Fruit fly (Drosophila melanogaster) whole organism, embryonic: ENCODE results near the gene CG9676.

Source experiments
- Antp ChIP-seq: fragments of 200-800 bp; sonication (Bioruptor generic); optimal IDR thresholded peaks from 3 replicates; lab custom pipeline; 2016; ENCODE audit warnings: missing biosample characterization, missing genetic modification characterization
- Awh ChIP-seq: fragments of 200-800 bp; sonication (Bioruptor generic); IDR thresholded peaks from 2 replicates; pipeline ENCODE4, ENCODE4 v1.3.6; 2022; ENCODE audit warnings: missing biosample characterization, missing genetic modification characterization
- BtbVII ChIP-seq: fragments of 200-800 bp; sonication (Bioruptor generic); optimal IDR thresholded peaks from 3 replicates; lab custom pipeline; 2017; ENCODE audit warnings: missing biosample characterization, mild to moderate bottlenecking, missing genetic modification characterization
- CG10209 ChIP-seq: fragments of 200-800 bp; sonication (Bioruptor generic); optimal IDR thresholded peaks from 3 replicates; lab custom pipeline; 2017; ENCODE audit warnings: missing biosample characterization, mild to moderate bottlenecking, missing genetic modification characterization, missing genetic modification reagents
- CG11560 ChIP-seq: fragments of 200-800 bp; sonication (Bioruptor generic); IDR thresholded peaks from 3 replicates; pipeline ENCODE4 v1.3.6; 2022; ENCODE audit warnings: missing biosample characterization, missing genetic modification characterization
- CG12769 ChIP-seq: fragments of 200-800 bp; sonication (Bioruptor generic); optimal IDR thresholded peaks from 2 replicates; lab custom pipeline; 2019; ENCODE audit warnings: missing biosample characterization, mild to moderate bottlenecking, missing genetic modification characterization, moderate library complexity
- CG13894 ChIP-seq: fragments of 200-800 bp; sonication (Bioruptor generic); optimal IDR thresholded peaks from 3 replicates; lab custom pipeline; 2018; ENCODE audit warnings: missing biosample characterization, mild to moderate bottlenecking, missing genetic modification characterization, moderate library complexity
- CG15479 ChIP-seq: fragments of 200-800 bp; sonication (Bioruptor generic); optimal IDR thresholded peaks from 3 replicates; lab custom pipeline; 2019; ENCODE audit warnings: missing biosample characterization, mild to moderate bottlenecking, missing genetic modification characterization, moderate library complexity
- CG15696 ChIP-seq: fragments of 200-800 bp; sonication (Bioruptor generic); optimal IDR thresholded peaks from 2 replicates; lab custom pipeline; 2019; ENCODE audit warnings: missing biosample characterization, mild to moderate bottlenecking, missing genetic modification characterization, moderate library complexity
- CG16863 ChIP-seq: fragments of 200-800 bp; sonication (Bioruptor generic); optimal IDR thresholded peaks from 3 replicates; lab custom pipeline; 2016; ENCODE audit warnings: missing biosample characterization, missing genetic modification characterization
- CG17568 ChIP-seq: fragments of 200-800 bp; sonication (Bioruptor generic); optimal IDR thresholded peaks from 2 replicates; lab custom pipeline; 2018; ENCODE audit warnings: missing biosample characterization, mild to moderate bottlenecking, missing genetic modification characterization, moderate library complexity
- CG2199 ChIP-seq: fragments of 200-800 bp; sonication (Bioruptor generic); IDR thresholded peaks from 3 replicates; pipeline ENCODE4 v1.3.6; 2022; ENCODE audit warnings: missing biosample characterization, missing genetic modification characterization
- CG30403 ChIP-seq: fragments of 200-800 bp; sonication (Bioruptor generic); optimal IDR thresholded peaks from 3 replicates; lab custom pipeline; 2016; ENCODE audit warnings: missing biosample characterization, missing genetic modification characterization
- CG32767 ChIP-seq: fragments of 200-800 bp; sonication (Bioruptor generic); IDR thresholded peaks from 2 replicates; pipeline ENCODE4 v1.3.6; 2022; ENCODE audit warnings: missing biosample characterization, missing genetic modification characterization
- CG33213 ChIP-seq: fragments of 200-800 bp; sonication (Bioruptor generic); optimal IDR thresholded peaks from 3 replicates; lab custom pipeline; 2016; ENCODE audit warnings: missing biosample characterization, missing genetic modification characterization
- CG8765 ChIP-seq: fragments of 200-800 bp; sonication (Bioruptor generic); IDR thresholded peaks from 2 replicates; pipeline ENCODE4 v1.3.6; 2022; ENCODE audit warnings: missing biosample characterization, missing genetic modification characterization
- CG9215 ChIP-seq: fragments of 200-800 bp; sonication (Bioruptor generic); IDR thresholded peaks from 2 replicates; pipeline ENCODE4 v1.3.6; 2022; ENCODE audit warnings: missing biosample characterization, missing genetic modification characterization
- CG9609 ChIP-seq: fragments of 200-800 bp; sonication (Bioruptor generic); optimal IDR thresholded peaks from 3 replicates; lab custom pipeline; 2016; ENCODE audit warnings: missing biosample characterization, missing genetic modification characterization
- CHES-1-like ChIP-seq: fragments of 200-800 bp; sonication (Bioruptor generic); optimal IDR thresholded peaks from 2 replicates; lab custom pipeline; 2016; ENCODE audit warnings: missing biosample characterization, missing genetic modification characterization
- Ets65A ChIP-seq: fragments of 200-800 bp; sonication (Bioruptor generic); peaks from one replicate; lab custom pipeline; 2016; ENCODE audit warnings: missing biosample characterization, missing genetic modification characterization
- Lpt ChIP-seq: fragments of >200 bp; optimal IDR thresholded peaks from 2 replicates; lab custom pipeline; 2018; ENCODE audit warnings: missing biosample characterization, missing genetic modification characterization
- Mrtf ChIP-seq: fragments of 200-800 bp; sonication (Bioruptor generic); IDR thresholded peaks from 3 replicates; pipeline ENCODE4 v1.3.6; 2022; ENCODE audit warnings: missing biosample characterization, missing genetic modification characterization
- NC2β ChIP-seq: fragments of 200-800 bp; sonication (Bioruptor generic); optimal IDR thresholded peaks from 2 replicates; lab custom pipeline; 2016; ENCODE audit warnings: missing biosample characterization, missing genetic modification characterization
- NK7.1 ChIP-seq: fragments of 200-800 bp; sonication (Bioruptor generic); optimal IDR thresholded peaks from 3 replicates; lab custom pipeline; 2016; ENCODE audit warnings: missing biosample characterization, missing genetic modification characterization
- Pdp1 ChIP-seq, 2 experiments: fragments of 200-800 bp; sonication (Bioruptor generic); optimal IDR thresholded peaks; 3 replicates each; lab custom pipeline; 2016; ENCODE audit warnings: missing biosample characterization in 2 of 2, missing genetic modification characterization in 2 of 2, mild to moderate bottlenecking in 1 of 2, moderate library complexity in 1 of 2
- Rfx ChIP-seq: fragments of 200-800 bp; sonication (Bioruptor generic); IDR thresholded peaks from 2 replicates; pipeline ENCODE4 v1.3.6; 2022; ENCODE audit warnings: missing biosample characterization, missing genetic modification characterization
- Sin3A ChIP-seq: fragments of >200 bp; optimal IDR thresholded peaks from 2 replicates; lab custom pipeline; 2018
- Usf ChIP-seq: fragments of 200-800 bp; sonication (Bioruptor generic); optimal IDR thresholded peaks from 2 replicates; lab custom pipeline; 2017; ENCODE audit warnings: missing genotype, missing biosample characterization, missing genetic modification characterization
- abd-A ChIP-seq: fragments of 200-800 bp; sonication (Bioruptor generic); optimal IDR thresholded peaks from 3 replicates; lab custom pipeline; 2019; ENCODE audit warnings: missing biosample characterization, mild to moderate bottlenecking, missing genetic modification characterization, moderate library complexity
- bowl ChIP-seq: fragments of 200-800 bp; sonication (Bioruptor generic); IDR thresholded peaks from 2 replicates; pipeline ENCODE4 v1.3.6; 2022; ENCODE audit warnings: missing biosample characterization, missing genetic modification characterization
- btn ChIP-seq: fragments of 200-800 bp; sonication (Bioruptor generic); optimal IDR thresholded peaks from 2 replicates; lab custom pipeline; 2016; ENCODE audit warnings: missing biosample characterization, missing genetic modification characterization
- cg ChIP-seq: fragments of 200-800 bp; sonication (Bioruptor generic); optimal IDR thresholded peaks from 3 replicates; lab custom pipeline; 2019; ENCODE audit warnings: missing biosample characterization, mild to moderate bottlenecking, missing genetic modification characterization, moderate library complexity
- chinmo ChIP-seq: fragments of 200-800 bp; sonication (Bioruptor generic); IDR thresholded peaks from 4 replicates; pipeline ENCODE4 v1.3.6; 2022; ENCODE audit warnings: missing biosample characterization, missing genetic modification characterization; ENCODE audit not compliant: partially characterized antibody
- croc ChIP-seq: fragments of 200-800 bp; sonication (Bioruptor generic); conservative IDR thresholded peaks from 3 replicates; pipeline ENCODE4 v1.3.6; 2022; ENCODE audit warnings: missing biosample characterization, missing genetic modification characterization
- dmrt11E ChIP-seq: fragments of 200-800 bp; sonication (Bioruptor generic); optimal IDR thresholded peaks from 3 replicates; lab custom pipeline; 2018; ENCODE audit warnings: missing biosample characterization, mild to moderate bottlenecking, missing genetic modification characterization, moderate library complexity
- grn ChIP-seq: fragments of 200-800 bp; sonication (Bioruptor generic); optimal IDR thresholded peaks from 3 replicates; lab custom pipeline; 2017; ENCODE audit warnings: missing biosample characterization, missing genetic modification characterization
- ham ChIP-seq: fragments of 200-800 bp; sonication (Bioruptor generic); IDR thresholded peaks from 2 replicates; pipeline ENCODE4 v1.3.6; 2022; ENCODE audit warnings: missing biosample characterization, missing genetic modification characterization
- lmd ChIP-seq: fragments of 200-800 bp; sonication (Bioruptor generic); IDR thresholded peaks from 2 replicates; pipeline ENCODE4 v1.3.6; 2022; ENCODE audit warnings: missing biosample characterization, missing genetic modification characterization
- mirr ChIP-seq: fragments of 200-800 bp; sonication (Bioruptor generic); optimal IDR thresholded peaks from 3 replicates; lab custom pipeline; 2018; ENCODE audit warnings: missing biosample characterization, mild to moderate bottlenecking, missing genetic modification characterization
- repo ChIP-seq: fragments of 200-800 bp; sonication (Bioruptor generic); optimal IDR thresholded peaks from 2 replicates; lab custom pipeline; 2016; ENCODE audit warnings: missing biosample characterization, missing genetic modification characterization
- ro ChIP-seq: fragments of 200-800 bp; sonication (Bioruptor generic); IDR thresholded peaks from 2 replicates; pipeline ENCODE4 v1.3.6; 2022; ENCODE audit warnings: missing biosample characterization, missing genetic modification characterization
- sens ChIP-seq: fragments of 200-800 bp; sonication (Bioruptor generic); peaks from one replicate; lab custom pipeline; 2016; ENCODE audit warnings: missing biosample characterization, missing genetic modification characterization
- vvl ChIP-seq: fragments of 200-800 bp; sonication (Bioruptor generic); IDR thresholded peaks from 2 replicates; pipeline ENCODE4 v1.3.6; 2022; ENCODE audit warnings: missing biosample characterization, missing genetic modification characterization

Gene CG9676

dm6 chrX:16737878-16738277 is 37.9 kb upstream of the CG9676 start, which contains the start of gene TwdlZ:
Gene TwdlZ, plus strand, starts transcription at chrX:16738178.
- TF ChIP-seq Pdp1 (GFP tag; optimal IDR thresholded peaks at IDR 0.05; lab: Kevin White, UChicago) (peak in 1 of 2 experiments; percentile 17), Usf (no peak)

- no peak for TF ChIP-seq lmd
- TF ChIP-seq CG13894, result peak; percentile 94
- TF ChIP-seq ham (GFP tag; lab: Robert Waterston, UW), result no peak
Measured at dm6 chrX:16736180-16736579, 36.2 kb upstream of the CG9676 start.

- peak; percentile 53; the same call in 1 of the 2 replicates for TF ChIP-seq vvl (GFP tag; lab: Robert Waterston, UW)
- peak; percentile 53; the same call in 1 of the 4 replicates for TF ChIP-seq chinmo
- no peak for TF ChIP-seq CG30403 (GFP tag; lab: Kevin White, UChicago)
- TF ChIP-seq Lpt (GFP tag; lab: Kevin White, UChicago), result no peak
- peak; percentile 6 for TF ChIP-seq CG12769 (tag; lab: Kevin White, UChicago)
Measured at dm6 chrX:16734647-16735046, 34.7 kb upstream of the CG9676 start, which contains the start of gene TwdlY. Gene TwdlY, plus strand, starts transcription at chrX:16734947.

- TF ChIP-seq mirr (GFP tag; lab: Kevin White, UChicago), result no peak
- no peak for TF ChIP-seq CG33213 (GFP tag; lab: Kevin White, UChicago)
- TF ChIP-seq CG17568 (GFP tag; lab: Kevin White, UChicago), result no peak
- no peak for TF ChIP-seq CG8765
- TF ChIP-seq CG2199, result no peak
- peak; percentile 71 for TF ChIP-seq grn (GFP tag; lab: Kevin White, UChicago)
- TF ChIP-seq CG10209, result no peak
- no peak for TF ChIP-seq CG9609 (GFP tag; lab: Kevin White, UChicago)
- TF ChIP-seq btn (GFP tag; lab: Kevin White, UChicago), result no peak
- no peak for TF ChIP-seq vvl (GFP tag; lab: Robert Waterston, UW)
- no peak for TF ChIP-seq lmd
- TF ChIP-seq CG9215 (GFP tag; lab: Robert Waterston, UW), result no peak
- TF ChIP-seq sens (GFP tag; lab: Kevin White, UChicago), result peak; percentile 3
- TF ChIP-seq repo, result no peak
- TF ChIP-seq abd-A (tag; lab: Kevin White, UChicago), result peak; percentile 57
- TF ChIP-seq CG15479, result no peak
- no peak for TF ChIP-seq Sin3A (lab: Kevin White, UChicago)
- TF ChIP-seq cg (GFP tag; lab: Kevin White, UChicago), result no peak
- no peak for TF ChIP-seq Mrtf
- TF ChIP-seq NC2β (GFP tag; lab: Kevin White, UChicago), result no peak
- no peak for TF ChIP-seq BtbVII
- peak; percentile 34 for TF ChIP-seq Ets65A (GFP tag; lab: Kevin White, UChicago)
- TF ChIP-seq CG16863 (GFP tag; lab: Kevin White, UChicago), result no peak
- no peak for TF ChIP-seq dmrt11E (tag; lab: Kevin White, UChicago)
- TF ChIP-seq croc (GFP tag; lab: Robert Waterston, UW), result no peak
- no peak for TF ChIP-seq CG32767
- no peak for TF ChIP-seq ro (GFP tag; lab: Robert Waterston, UW)
- TF ChIP-seq CG15696 (tag; lab: Kevin White, UChicago), result no peak
- no peak for TF ChIP-seq bowl (GFP tag; lab: Robert Waterston, UW)
- TF ChIP-seq NK7.1 (GFP tag; lab: Kevin White, UChicago), result no peak
- TF ChIP-seq CG11560 (tag; lab: Robert Waterston, UW), result no peak
- peak; percentile 45; the same call in 1 of the 2 replicates for TF ChIP-seq Awh
- no peak for TF ChIP-seq CHES-1-like (GFP tag; lab: Kevin White, UChicago)
- peak; percentile 87 for TF ChIP-seq CG13894
- no peak for TF ChIP-seq Antp (GFP tag; lab: Kevin White, UChicago)
- TF ChIP-seq Rfx (GFP tag; lab: Robert Waterston, UW), result no peak
Measured at dm6 chrX:16733244-16733643, 33.3 kb upstream of the CG9676 start.
